Fruit fly (Drosophila melanogaster): ENCODE measurements around the gene CG34428.

The CG34428 gene

DNA sequence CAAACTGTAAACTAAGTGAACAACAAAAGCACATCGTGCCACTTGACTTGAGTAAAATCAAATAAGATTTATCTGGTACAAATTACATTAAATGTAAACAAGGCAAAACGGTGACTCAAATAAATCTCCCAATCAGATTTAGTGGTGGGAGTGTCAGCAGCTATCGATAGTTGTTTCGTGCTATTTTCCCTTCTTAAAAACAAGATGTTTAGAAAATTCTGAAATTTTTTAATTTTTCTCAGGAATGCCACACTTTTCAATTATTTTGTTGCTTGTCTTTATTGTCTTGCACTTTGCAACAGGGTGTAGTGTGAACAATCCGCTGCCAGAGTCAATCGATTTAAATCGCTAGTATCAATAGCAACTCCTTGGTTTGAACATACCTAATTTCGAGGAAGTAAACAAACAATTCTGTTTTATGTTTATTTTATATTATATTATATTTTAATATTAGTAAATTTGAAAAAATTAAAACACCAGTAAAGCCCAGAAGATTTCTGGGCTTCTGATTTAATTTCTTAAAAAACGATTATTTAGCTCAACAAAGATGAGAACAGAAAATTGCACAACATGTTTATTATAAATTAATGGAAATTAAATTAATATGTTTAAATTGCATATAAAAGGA lies 46.2 kb upstream of the CG34428 start, which contains the start of gene MICAL-like (continued):
- TF ChIP-seq bab2 (GFP tag; optimal IDR thresholded peaks at IDR 0.05) (peak; percentile 5), tup (GFP tag; optimal IDR thresholded peaks at IDR 0.05) (no peak), slbo (GFP tag; IDR thresholded peaks at IDR 0.05) (peak; percentile 62), chm (GFP tag; IDR thresholded peaks at IDR 0.05) (no peak), CG42726 (GFP tag; IDR thresholded peaks at IDR 0.05; ENCODE audit: partially characterized antibody) (0 out of 2 replicates have a peak, but pooled peaks have one; percentile 46), da (GFP tag; optimal IDR thresholded peaks at IDR 0.05) (no peak), cas (GFP tag; IDR thresholded peaks at IDR 0.05) (no peak), zfh2 (GFP tag; optimal IDR thresholded peaks at IDR 0.05) (peak; percentile 50), corto (GFP tag; optimal IDR thresholded peaks at IDR 0.05) (no peak), Vsx1 (GFP tag; optimal IDR thresholded peaks at IDR 0.05) (no peak), vvl (GFP tag; IDR thresholded peaks at IDR 0.05) (peak; percentile 6; the same call in 1 of the 2 replicates), CG4360 (GFP tag; IDR thresholded peaks at IDR 0.05) (no peak), Rx (GFP tag; IDR thresholded peaks at IDR 0.05) (no peak), Xrp1 (GFP tag; IDR thresholded peaks at IDR 0.05) (peak; percentile 6; the same call in 1 of the 2 replicates), CG17361 (GFP tag; IDR thresholded peaks at IDR 0.05) (no peak; the same call in 2 of the 3 replicates), repo (GFP tag; optimal IDR thresholded peaks at IDR 0.05) (no peak), Oaz (GFP tag; IDR thresholded peaks at IDR 0.05) (no peak), Ets97D (GFP tag; optimal IDR thresholded peaks at IDR 0.05) (no peak), crp (GFP tag; optimal IDR thresholded peaks at IDR 0.05) (no peak), CG2875 (GFP tag; optimal IDR thresholded peaks at IDR 0.05) (no peak), CG9932 (GFP tag; IDR thresholded peaks at IDR 0.05) (peak; percentile 70), kah (GFP tag; optimal IDR thresholded peaks at IDR 0.05) (no peak), Meics (GFP tag; optimal IDR thresholded peaks at IDR 0.05) (no peak), CG6654 (GFP tag; optimal IDR thresholded peaks at IDR 0.05) (no peak), gfzf (GFP tag; optimal IDR thresholded peaks at IDR 0.05) (no peak), CG1529 (GFP tag; optimal IDR thresholded peaks at IDR 0.05) (no peak), CG30403 (GFP tag; optimal IDR thresholded peaks at IDR 0.05) (no peak), grn (GFP tag; optimal IDR thresholded peaks at IDR 0.05) (peak; percentile 18), gce (GFP tag; IDR thresholded peaks at IDR 0.05) (no peak), CG8478 (optimal IDR thresholded peaks at IDR 0.05) (no peak), CG3065 (GFP tag; optimal IDR thresholded peaks at IDR 0.05) (no peak), CG14667 (GFP tag; IDR thresholded peaks at IDR 0.05) (no peak), Fer3 (tag; optimal IDR thresholded peaks at IDR 0.05) (no peak), CG10274 (GFP tag; optimal IDR thresholded peaks at IDR 0.05) (no peak), CG6683 (GFP tag; optimal IDR thresholded peaks at IDR 0.05) (no peak), nom (GFP tag; optimal IDR thresholded peaks at IDR 0.05) (no peak), CG6765 (GFP tag; optimal IDR thresholded peaks at IDR 0.05) (no peak), ham (GFP tag; IDR thresholded peaks at IDR 0.05) (no peak), D19A (tag; optimal IDR thresholded peaks at IDR 0.05) (no peak), Abd-B (GFP tag; optimal IDR thresholded peaks at IDR 0.05) (no peak), CG11085 (GFP tag; IDR thresholded peaks at IDR 0.05) (no peak), ap (GFP tag; IDR thresholded peaks at IDR 0.05) (no peak), CG5180 (GFP tag; optimal IDR thresholded peaks at IDR 0.05) (no peak), CG12236 (GFP tag; optimal IDR thresholded peaks at IDR 0.05) (no peak), br (optimal IDR thresholded peaks at IDR 0.05) (no peak), Pdp1 (GFP tag; optimal IDR thresholded peaks at IDR 0.05) (peak in 1 of 2 experiments; percentile 4), CG6854 (GFP tag; optimal IDR thresholded peaks at IDR 0.05) (no peak), CG4730 (GFP tag; IDR thresholded peaks at IDR 0.05) (no peak), HHEX (GFP tag; optimal IDR thresholded peaks at IDR 0.05) (no peak), CG32772 (GFP tag; IDR thresholded peaks at IDR 0.05) (no peak), CG10209 (GFP tag; optimal IDR thresholded peaks at IDR 0.05) (no peak)

Data from whole organism, embryonic.